Worm (Caenorhabditis elegans) whole organism, late embryonic: ENCODE data around the gene srj-1.

ENCODE experiments used
- C38D4.7 ChIP-seq: fragments of 200-800 bp; sonication (Bioruptor generic); optimal IDR thresholded peaks from 2 replicates; lab custom pipeline; 2018; ENCODE audit warnings: mild to moderate bottlenecking, missing genetic modification characterization, moderate library complexity, missing compliant biosample characterization
- F13H6.1 ChIP-seq: sonication (generic microtip); optimal IDR thresholded peaks from 2 replicates; lab custom pipeline; 2016; ENCODE audit warnings: missing genetic modification characterization, missing compliant biosample characterization
- K02D7.2 ChIP-seq: sonication (generic microtip); optimal IDR thresholded peaks from 2 replicates; lab custom pipeline; 2017; ENCODE audit warnings: mild to moderate bottlenecking, missing genetic modification characterization, missing compliant biosample characterization
- ahr-1 ChIP-seq: sonication (generic microtip); optimal IDR thresholded peaks from 2 replicates; lab custom pipeline; 2016; ENCODE audit warnings: missing genetic modification characterization, missing compliant biosample characterization
- ama-1 ChIP-seq: fragments of 150-350 bp; optimal IDR thresholded peaks from 2 replicates; lab custom pipeline; 2014
- ceh-2 ChIP-seq: sonication (generic microtip); optimal IDR thresholded peaks from 2 replicates; lab custom pipeline; 2016; ENCODE audit warnings: missing genotype, missing genetic modification characterization, missing compliant biosample characterization
- ceh-22 ChIP-seq: sonication (generic microtip); optimal IDR thresholded peaks from 2 replicates; lab custom pipeline; 2017; ENCODE audit warnings: missing biosample characterization, missing genetic modification characterization
- ceh-24 ChIP-seq: sonication (generic microtip); optimal IDR thresholded peaks from 2 replicates; lab custom pipeline; 2016; ENCODE audit warnings: mild to moderate bottlenecking, missing genetic modification characterization, missing compliant biosample characterization
- ceh-30 ChIP-seq: fragments of 150-350 bp; optimal IDR thresholded peaks from 2 replicates; lab custom pipeline; 2014; ENCODE audit warnings: missing biosample characterization, missing genetic modification characterization
- ceh-34 ChIP-seq: sonication (generic microtip); optimal IDR thresholded peaks from 2 replicates; lab custom pipeline; 2016; ENCODE audit warnings: mild to moderate bottlenecking, missing genetic modification characterization, missing compliant biosample characterization
- dve-1 ChIP-seq: sonication (generic microtip); optimal IDR thresholded peaks from 2 replicates; lab custom pipeline; 2017; ENCODE audit warnings: antibody characterized with exemption, mild to moderate bottlenecking, missing genetic modification characterization, missing compliant biosample characterization
- elt-2 ChIP-seq: sonication (generic microtip); optimal IDR thresholded peaks from 2 replicates; lab custom pipeline; 2016; ENCODE audit warnings: missing genetic modification reagents, missing genetic modification characterization, missing compliant biosample characterization
- fax-1 ChIP-seq: sonication (generic microtip); optimal IDR thresholded peaks from 2 replicates; lab custom pipeline; 2016; ENCODE audit warnings: missing genotype, missing genetic modification characterization, missing compliant biosample characterization
- fkh-6 ChIP-seq: sonication (generic microtip); optimal IDR thresholded peaks from 2 replicates; lab custom pipeline; 2016; ENCODE audit warnings: missing genetic modification characterization, missing compliant biosample characterization
- hlh-13 ChIP-seq: fragments of 200-800 bp; sonication (Bioruptor generic); optimal IDR thresholded peaks from 2 replicates; lab custom pipeline; 2018; ENCODE audit warnings: mild to moderate bottlenecking, missing genetic modification characterization, missing compliant biosample characterization
- hlh-30 ChIP-seq: sonication (generic microtip); optimal IDR thresholded peaks from 2 replicates; lab custom pipeline; 2017; ENCODE audit warnings: antibody characterized with exemption, missing genetic modification characterization, missing compliant biosample characterization; ENCODE audit not compliant: insufficient read depth
- hlh-6 ChIP-seq: sonication (generic microtip); optimal IDR thresholded peaks from 2 replicates; lab custom pipeline; 2016; ENCODE audit warnings: missing genotype, missing genetic modification characterization, missing compliant biosample characterization
- lin-11 ChIP-seq: fragments of 200-800 bp; sonication (Bioruptor generic); optimal IDR thresholded peaks from 2 replicates; lab custom pipeline; 2018; ENCODE audit warnings: mild to moderate bottlenecking, missing genetic modification characterization, missing compliant biosample characterization
- madf-2 ChIP-seq: sonication (generic microtip); optimal IDR thresholded peaks from 2 replicates; lab custom pipeline; 2017; ENCODE audit warnings: missing genetic modification characterization, missing compliant biosample characterization
- mec-3 ChIP-seq: sonication (generic microtip); optimal IDR thresholded peaks from 2 replicates; lab custom pipeline; 2016; ENCODE audit warnings: borderline replicate concordance, missing genetic modification characterization, missing compliant biosample characterization
- nfya-1 ChIP-seq: sonication (generic microtip); optimal IDR thresholded peaks from 2 replicates; lab custom pipeline; 2017; ENCODE audit warnings: missing genetic modification characterization, mild to moderate bottlenecking, missing compliant biosample characterization, antibody characterized with exemption, moderate library complexity
- nhr-232 ChIP-seq: sonication (generic microtip); optimal IDR thresholded peaks from 2 replicates; lab custom pipeline; 2016; ENCODE audit warnings: missing genetic modification characterization, missing compliant biosample characterization
- pat-9 ChIP-seq: fragments of 200-800 bp; sonication (Bioruptor generic); optimal IDR thresholded peaks from 2 replicates; lab custom pipeline; 2018; ENCODE audit warnings: mild to moderate bottlenecking, missing genetic modification characterization, moderate library complexity, missing compliant biosample characterization
- pqm-1 ChIP-seq: sonication (generic microtip); optimal IDR thresholded peaks from 2 replicates; lab custom pipeline; 2016; ENCODE audit warnings: missing genetic modification characterization, missing compliant biosample characterization
- rnt-1 ChIP-seq: sonication (generic microtip); optimal IDR thresholded peaks from 2 replicates; lab custom pipeline; 2016; ENCODE audit warnings: missing genetic modification characterization, missing compliant biosample characterization
- sdc-2 ChIP-seq: sonication (generic microtip); optimal IDR thresholded peaks from 2 replicates; lab custom pipeline; 2016; ENCODE audit warnings: missing genotype, missing genetic modification characterization, missing compliant biosample characterization
- sox-2 ChIP-seq: fragments of 200-800 bp; sonication (Bioruptor generic); IDR thresholded peaks from 2 replicates; pipeline ENCODE4 v1.3.6; 2022; ENCODE audit warnings: missing genetic modification reagents, missing genetic modification characterization, missing compliant biosample characterization
- syd-9 ChIP-seq: sonication (generic microtip); optimal IDR thresholded peaks from 2 replicates; lab custom pipeline; 2016; ENCODE audit warnings: mild to moderate bottlenecking, missing genetic modification characterization, moderate library complexity, missing compliant biosample characterization
- unc-3 ChIP-seq, 2 experiments: fragments of 200-800 bp in 1 of 2; sonication (Bioruptor generic) in 1 of 2; sonication (generic microtip) in 1 of 2; conservative IDR thresholded peaks in 1 of 2; optimal IDR thresholded peaks in 1 of 2; 2 replicates each; pipeline versions ENCODE4 v1.3.6 to Lab custom; 2016 to 2022; ENCODE audit warnings: missing compliant biosample characterization in 2 of 2, missing genetic modification characterization in 2 of 2, missing genetic modification reagents in 1 of 2
- unc-86 ChIP-seq: sonication (generic microtip); optimal IDR thresholded peaks from 2 replicates; lab custom pipeline; 2016; ENCODE audit warnings: missing genetic modification characterization, missing compliant biosample characterization
- zip-5 ChIP-seq: sonication (generic microtip); optimal IDR thresholded peaks from 2 replicates; lab custom pipeline; 2016; ENCODE audit warnings: missing genetic modification characterization, missing compliant biosample characterization

srj-1 gene

ce11 chrIV:11917886-11918285 lies 47.3 kb downstream of the srj-1 start:
- TF ChIP-seq elt-2 (tag; lab: Kevin White, UChicago) (peak; percentile 20), pqm-1 (tag; lab: Kevin White, UChicago) (no peak), ceh-2 (no peak)
- TF ChIP-seq, all 69 proteins: peak for 1

ce11 chrIV:11916907-11917306 lies 48.3 kb downstream of the srj-1 start, which contains the start of gene ZK822.10:
TSS of gene ZK822.10 (plus strand) at chrIV:11917137.
- no peak for TF ChIP-seq nhr-232 (tag; lab: Kevin White, UChicago)
- no peak for TF ChIP-seq K02D7.2 (tag; lab: Kevin White, UChicago)
- no peak for TF ChIP-seq hlh-6 (tag; lab: Kevin White, UChicago)
- TF ChIP-seq ceh-22 (tag; lab: Kevin White, UChicago), result no peak
- TF ChIP-seq dve-1 (tag; lab: Kevin White, UChicago), result no peak
- no peak for TF ChIP-seq ceh-2
- no peak for TF ChIP-seq rnt-1 (tag; lab: Kevin White, UChicago)
- no peak for TF ChIP-seq unc-3 (GFP tag; conservative IDR thresholded peaks at IDR 0.05; lab: Robert Waterston, UW)
- no peak for TF ChIP-seq unc-3 (tag; optimal IDR thresholded peaks at IDR 0.05; lab: Kevin White, UChicago)
- no peak for TF ChIP-seq sdc-2
- no peak for TF ChIP-seq pat-9 (tag; lab: Kevin White, UChicago)
- no peak for TF ChIP-seq C38D4.7
- no peak for TF ChIP-seq ceh-34 (tag; lab: Kevin White, UChicago)
- TF ChIP-seq ama-1 (lab: Kevin White, UChicago), result no peak
- TF ChIP-seq F13H6.1 (tag; lab: Kevin White, UChicago), result no peak
- TF ChIP-seq fax-1, result no peak

ce11 chrIV:11915768-11916453 lies 49.3 kb downstream of the srj-1 start, which contains the start of gene ZK822.9:
TSS of gene ZK822.9 (plus strand) at chrIV:11915947.
- peak; percentile 35 for TF ChIP-seq hlh-30 (tag; lab: Kevin White, UChicago)
- no peak for TF ChIP-seq ceh-34 (tag; lab: Kevin White, UChicago)
- TF ChIP-seq, all 69 proteins: peak for 1

- TF ChIP-seq elt-2 (tag; lab: Kevin White, UChicago) (peak; percentile 31), nfya-1 (tag; lab: Kevin White, UChicago) (no peak), hlh-13 (no peak), ceh-30 (tag; lab: Kevin White, UChicago) (no peak)
Measured at ce11 chrIV:11914837-11915737, 50.1 kb downstream of the srj-1 start, which contains the start of gene fat-6. TSS of gene fat-6 (minus strand) at chrIV:11915687.

ce11 chrIV:11914260-11914836 lies 50.9 kb downstream of the srj-1 start:
- no peak for TF ChIP-seq nhr-232 (tag; lab: Kevin White, UChicago)
- TF ChIP-seq madf-2, result no peak
- TF ChIP-seq ahr-1 (tag; lab: Kevin White, UChicago), result no peak
- TF ChIP-seq dve-1 (tag; lab: Kevin White, UChicago), result no peak
- no peak for TF ChIP-seq ama-1 (lab: Kevin White, UChicago)
- TF ChIP-seq lin-11 (tag; lab: Kevin White, UChicago), result no peak
- no peak for TF ChIP-seq sox-2 (GFP tag; lab: Robert Waterston, UW)
- TF ChIP-seq ceh-24 (tag; lab: Kevin White, UChicago), result no peak
- no peak for TF ChIP-seq mec-3 (tag; lab: Kevin White, UChicago)
- no peak for TF ChIP-seq syd-9 (tag; lab: Kevin White, UChicago)
- TF ChIP-seq ceh-22 (tag; lab: Kevin White, UChicago), result no peak
- TF ChIP-seq ceh-30 (tag; lab: Kevin White, UChicago), result no peak
- no peak for TF ChIP-seq unc-86
- TF ChIP-seq zip-5 (tag; lab: Kevin White, UChicago), result no peak
- TF ChIP-seq hlh-6 (tag; lab: Kevin White, UChicago), result no peak
- no peak for TF ChIP-seq fkh-6
